Fruit fly (Drosophila melanogaster) whole organism, embryonic: ENCODE results near the gene AP-1mu.

Experiments used
- B-H1 ChIP-seq: fragments of 200-800 bp; sonication (Bioruptor generic); IDR thresholded peaks from 3 replicates; pipeline ENCODE4 v1.3.6; 2022; ENCODE audit warnings: missing biosample characterization, missing genetic modification characterization
- CG10366 ChIP-seq: fragments of 200-800 bp; sonication (Bioruptor generic); IDR thresholded peaks from 2 replicates; pipeline ENCODE4 v1.3.6; 2022; ENCODE audit warnings: missing biosample characterization, missing genetic modification characterization
- CG13287 ChIP-seq: fragments of 200-800 bp; sonication (Bioruptor generic); IDR thresholded peaks from 2 replicates; pipeline ENCODE4 v1.3.6; 2022; ENCODE audit warnings: missing biosample characterization, missing genetic modification characterization; ENCODE audit not compliant: partially characterized antibody
- CG13424 ChIP-seq: fragments of 200-800 bp; sonication (Bioruptor generic); optimal IDR thresholded peaks from 2 replicates; lab custom pipeline; 2019; ENCODE audit warnings: missing biosample characterization, mild to moderate bottlenecking, missing genetic modification characterization, moderate library complexity
- CG13775 ChIP-seq: fragments of 200-800 bp; sonication (Bioruptor generic); optimal IDR thresholded peaks from 3 replicates; lab custom pipeline; 2017; ENCODE audit warnings: missing biosample characterization, mild to moderate bottlenecking, missing genetic modification characterization
- CG1529 ChIP-seq: fragments of 200-800 bp; sonication (Bioruptor generic); optimal IDR thresholded peaks from 3 replicates; lab custom pipeline; 2018; ENCODE audit warnings: missing biosample characterization, missing genetic modification characterization
- CG17328 ChIP-seq: fragments of 200-800 bp; sonication (Bioruptor generic); IDR thresholded peaks from 2 replicates; pipeline ENCODE4 v1.3.6; 2022; ENCODE audit warnings: missing biosample characterization, missing genetic modification characterization
- CG34224 ChIP-seq: fragments of 200-800 bp; sonication (Bioruptor generic); IDR thresholded peaks from 3 replicates; pipeline ENCODE4 v1.3.6; 2022; ENCODE audit warnings: missing biosample characterization, missing genetic modification characterization; ENCODE audit not compliant: partially characterized antibody
- CG6791 ChIP-seq: fragments of 200-800 bp; sonication (Bioruptor generic); IDR thresholded peaks from 3 replicates; pipeline ENCODE4 v1.3.6; 2022; ENCODE audit warnings: missing biosample characterization, missing genetic modification characterization; ENCODE audit not compliant: partially characterized antibody
- CG8359 ChIP-seq: fragments of 200-800 bp; sonication (Bioruptor generic); optimal IDR thresholded peaks from 2 replicates; lab custom pipeline; 2017; ENCODE audit warnings: missing biosample characterization, mild to moderate bottlenecking, missing genetic modification characterization, borderline replicate concordance
- CrebB ChIP-seq: fragments of 200-800 bp; sonication (Bioruptor generic); optimal IDR thresholded peaks from 3 replicates; lab custom pipeline; 2018; ENCODE audit warnings: missing biosample characterization, mild to moderate bottlenecking, missing genetic modification characterization
- D19A ChIP-seq: fragments of 200-800 bp; optimal IDR thresholded peaks from 3 replicates; lab custom pipeline; 2019; ENCODE audit warnings: missing biosample characterization, mild to moderate bottlenecking, missing genetic modification characterization, moderate library complexity
- D19B ChIP-seq: fragments of 200-800 bp; sonication (Bioruptor generic); optimal IDR thresholded peaks from 2 replicates; lab custom pipeline; 2017; ENCODE audit warnings: missing biosample characterization, mild to moderate bottlenecking, missing genetic modification characterization
- Dip2 ChIP-seq: fragments of 200-800 bp; sonication (Bioruptor generic); IDR thresholded peaks from 2 replicates; pipeline ENCODE4 v1.3.6; 2022; ENCODE audit warnings: missing biosample characterization, missing genetic modification characterization
- Ets97D ChIP-seq: fragments of 200-800 bp; sonication (Bioruptor generic); optimal IDR thresholded peaks from 3 replicates; lab custom pipeline; 2016; ENCODE audit warnings: missing biosample characterization, missing genetic modification characterization
- Fer2 ChIP-seq: fragments of 200-800 bp; sonication (Bioruptor generic); optimal IDR thresholded peaks from 2 replicates; lab custom pipeline; 2018; ENCODE audit warnings: missing biosample characterization, mild to moderate bottlenecking, missing genetic modification characterization, moderate library complexity
- Fer3 ChIP-seq: fragments of 200-800 bp; sonication (Bioruptor generic); optimal IDR thresholded peaks from 2 replicates; lab custom pipeline; 2018; ENCODE audit warnings: missing biosample characterization, mild to moderate bottlenecking, missing genetic modification characterization, moderate library complexity
- Hr3 ChIP-seq: fragments of 200-800 bp; sonication (Bioruptor generic); optimal IDR thresholded peaks from 3 replicates; lab custom pipeline; 2016; ENCODE audit warnings: missing biosample characterization, missing genetic modification characterization
- Lim3 ChIP-seq: fragments of 200-800 bp; sonication (Bioruptor generic); IDR thresholded peaks from 2 replicates; pipeline ENCODE4 v1.3.6; 2022; ENCODE audit warnings: missing biosample characterization, missing genetic modification characterization
- NK7.1 ChIP-seq: fragments of 200-800 bp; sonication (Bioruptor generic); optimal IDR thresholded peaks from 3 replicates; lab custom pipeline; 2016; ENCODE audit warnings: missing biosample characterization, missing genetic modification characterization
- Pdp1 ChIP-seq, 2 experiments: fragments of 200-800 bp; sonication (Bioruptor generic); optimal IDR thresholded peaks; 3 replicates each; lab custom pipeline; 2016; ENCODE audit warnings: missing biosample characterization in 2 of 2, missing genetic modification characterization in 2 of 2, mild to moderate bottlenecking in 1 of 2, moderate library complexity in 1 of 2
- Sox102F ChIP-seq: fragments of 200-800 bp; sonication (Bioruptor generic); optimal IDR thresholded peaks from 2 replicates; lab custom pipeline; 2018; ENCODE audit warnings: missing biosample characterization, mild to moderate bottlenecking, missing genetic modification characterization, moderate library complexity
- Spps ChIP-seq: fragments of 200-800 bp; sonication (Bioruptor generic); optimal IDR thresholded peaks from 2 replicates; lab custom pipeline; 2018; ENCODE audit warnings: missing biosample characterization, mild to moderate bottlenecking, missing genetic modification characterization
- abd-A ChIP-seq: fragments of 200-800 bp; sonication (Bioruptor generic); optimal IDR thresholded peaks from 3 replicates; lab custom pipeline; 2019; ENCODE audit warnings: missing biosample characterization, mild to moderate bottlenecking, missing genetic modification characterization, moderate library complexity
- bcd ChIP-seq: fragments of 200-800 bp; sonication (Bioruptor generic); optimal IDR thresholded peaks from 2 replicates; lab custom pipeline; 2017; ENCODE audit warnings: missing biosample characterization, mild to moderate bottlenecking, missing genetic modification characterization
- caup ChIP-seq: fragments of 200-800 bp; sonication (Bioruptor generic); optimal IDR thresholded peaks from 3 replicates; lab custom pipeline; 2017; ENCODE audit warnings: missing biosample characterization, mild to moderate bottlenecking, missing genetic modification characterization, moderate library complexity; ENCODE audit not compliant: severe bottlenecking
- chinmo ChIP-seq: fragments of 200-800 bp; sonication (Bioruptor generic); IDR thresholded peaks from 4 replicates; pipeline ENCODE4 v1.3.6; 2022; ENCODE audit warnings: missing biosample characterization, missing genetic modification characterization; ENCODE audit not compliant: partially characterized antibody
- chm ChIP-seq: fragments of 200-800 bp; sonication (Bioruptor generic); IDR thresholded peaks from 2 replicates; pipeline ENCODE4 v1.3.6; 2022; ENCODE audit warnings: missing biosample characterization, missing genetic modification characterization
- chn ChIP-seq: fragments of 200-800 bp; sonication (Bioruptor generic); optimal IDR thresholded peaks from 2 replicates; lab custom pipeline; 2016; ENCODE audit warnings: missing biosample characterization, missing genetic modification characterization
- croc ChIP-seq: fragments of 200-800 bp; sonication (Bioruptor generic); conservative IDR thresholded peaks from 3 replicates; pipeline ENCODE4 v1.3.6; 2022; ENCODE audit warnings: missing biosample characterization, missing genetic modification characterization
- dmrt99B ChIP-seq: fragments of 200-800 bp; sonication (Bioruptor generic); optimal IDR thresholded peaks from 2 replicates; lab custom pipeline; 2018; ENCODE audit warnings: missing biosample characterization, mild to moderate bottlenecking, missing genetic modification characterization, moderate library complexity
- ems ChIP-seq: fragments of 200-800 bp; sonication (Bioruptor generic); optimal IDR thresholded peaks from 3 replicates; lab custom pipeline; 2016; ENCODE audit warnings: missing biosample characterization, missing genetic modification characterization
- eve ChIP-seq, 2 experiments: fragments of >200 bp; optimal IDR thresholded peaks; 2 replicates each; lab custom pipeline; 2017; ENCODE audit warnings: missing biosample characterization in 2 of 2, missing genetic modification characterization in 2 of 2
- eyg ChIP-seq: fragments of 200-800 bp; sonication (Bioruptor generic); optimal IDR thresholded peaks from 3 replicates; lab custom pipeline; 2016; ENCODE audit warnings: missing biosample characterization, missing genetic modification characterization
- fu2 ChIP-seq: fragments of 200-800 bp; sonication (Bioruptor generic); optimal IDR thresholded peaks from 2 replicates; lab custom pipeline; 2016; ENCODE audit warnings: missing biosample characterization, missing genetic modification characterization
- gce ChIP-seq: fragments of 200-800 bp; sonication (Bioruptor generic); IDR thresholded peaks from 3 replicates; pipeline ENCODE4 v1.3.6; 2022; ENCODE audit warnings: missing biosample characterization, missing genetic modification characterization
- gcm ChIP-seq: fragments of 200-800 bp; sonication (Bioruptor generic); optimal IDR thresholded peaks from 2 replicates; lab custom pipeline; 2019; ENCODE audit warnings: missing biosample characterization, mild to moderate bottlenecking, missing genetic modification characterization, moderate library complexity
- gcm2 ChIP-seq: fragments of 200-800 bp; sonication (Bioruptor generic); optimal IDR thresholded peaks from 2 replicates; lab custom pipeline; 2016; ENCODE audit warnings: missing biosample characterization, missing genetic modification characterization
- grn ChIP-seq: fragments of 200-800 bp; sonication (Bioruptor generic); optimal IDR thresholded peaks from 3 replicates; lab custom pipeline; 2017; ENCODE audit warnings: missing biosample characterization, missing genetic modification characterization
- hbn ChIP-seq: fragments of 200-800 bp; sonication (Bioruptor generic); IDR thresholded peaks from 2 replicates; pipeline ENCODE4 v1.3.6; 2022; ENCODE audit warnings: missing biosample characterization, missing genetic modification characterization; ENCODE audit not compliant: partially characterized antibody
- insv ChIP-seq, 2 experiments: fragments of 200-800 bp; sonication (Bioruptor generic); optimal IDR thresholded peaks; 3 replicates each; lab custom pipeline; 2016 to 2018; ENCODE audit warnings: missing biosample characterization in 2 of 2, missing genetic modification characterization in 2 of 2
- inv ChIP-seq: fragments of 200-800 bp; sonication (Bioruptor generic); IDR thresholded peaks from 2 replicates; pipeline ENCODE4 v1.3.6; 2022; ENCODE audit warnings: missing biosample characterization, missing genetic modification characterization; ENCODE audit not compliant: partially characterized antibody
- salm ChIP-seq: fragments of 200-800 bp; sonication (Bioruptor generic); optimal IDR thresholded peaks from 2 replicates; lab custom pipeline; 2018; ENCODE audit warnings: missing biosample characterization, mild to moderate bottlenecking, missing genetic modification characterization
- sc ChIP-seq, 3 experiments: fragments of >200 bp in 2 of 3; fragments of 200-800 bp in 1 of 3; sonication (Bioruptor generic) in 1 of 3; optimal IDR thresholded peaks; 2 replicates in 2 of 3; 3 replicates in 1 of 3; lab custom pipeline; 2017; ENCODE audit warnings: mild to moderate bottlenecking in 1 of 3, missing biosample characterization in 1 of 3, missing genetic modification characterization in 1 of 3, missing genetic modification reagents in 1 of 3
- sr ChIP-seq: fragments of 200-800 bp; sonication (Bioruptor generic); IDR thresholded peaks from 3 replicates; pipeline ENCODE4 v1.3.6; 2022; ENCODE audit warnings: missing biosample characterization, missing genetic modification characterization
- stwl ChIP-seq: fragments of 200-800 bp; sonication (Bioruptor generic); optimal IDR thresholded peaks from 3 replicates; lab custom pipeline; 2018; ENCODE audit warnings: missing biosample characterization, mild to moderate bottlenecking, missing genetic modification characterization, moderate library complexity
- tin ChIP-seq: fragments of 200-800 bp; sonication (Bioruptor generic); optimal IDR thresholded peaks from 3 replicates; lab custom pipeline; 2016; ENCODE audit warnings: missing biosample characterization, missing genetic modification characterization

AP-1mu gene

dm6 chr3R:9577382-9578137 lies 18.2 kb upstream of the AP-1mu start, which contains the start of the genes Kap-alpha3 and Son (continued):
- TF ChIP-seq D19B (GFP tag; lab: Kevin White, UChicago) (peak; percentile 81), tin (GFP tag; lab: Kevin White, UChicago) (peak; percentile 90), Spps (tag; lab: Kevin White, UChicago) (peak; percentile 82), CG10366 (GFP tag; lab: Robert Waterston, UW) (peak; percentile 85), sr (peak; percentile 89), grn (GFP tag; lab: Kevin White, UChicago) (peak; percentile 87), D19A (tag; lab: Kevin White, UChicago) (peak; percentile 69), chinmo (GFP tag; lab: Robert Waterston, UW) (0 out of 4 replicates have a peak, but pooled peaks have one; percentile 69), ems (GFP tag; lab: Kevin White, UChicago) (peak; percentile 93), CG13775 (GFP tag; lab: Kevin White, UChicago) (peak; percentile 98), gcm (peak; percentile 86), NK7.1 (peak; percentile 92), Sox102F (GFP tag; lab: Kevin White, UChicago) (peak; percentile 80), CG13287 (GFP tag; lab: Robert Waterston, UW) (peak; percentile 89), stwl (peak; percentile 81), sc (optimal IDR thresholded peaks at IDR 0.05; lab: Kevin White, UChicago) (no peak), sc (GFP tag; optimal IDR thresholded peaks at IDR 0.05; lab: Kevin White, UChicago) (peak; percentile 85), Dip2 (GFP tag; lab: Robert Waterston, UW) (no peak), gce (GFP tag; lab: Robert Waterston, UW) (peak; percentile 83), Hr3 (GFP tag; lab: Kevin White, UChicago) (peak; percentile 90), CrebB (tag; lab: Kevin White, UChicago) (peak; percentile 91), CG1529 (peak; percentile 88), eyg (peak; percentile 87), chn (GFP tag; lab: Kevin White, UChicago) (peak; percentile 93), croc (GFP tag; lab: Robert Waterston, UW) (peak; percentile 79), CG8359 (GFP tag; lab: Kevin White, UChicago) (peak; percentile 81), insv (GFP tag; optimal IDR thresholded peaks at IDR 0.05; lab: Kevin White, UChicago) (peak in 1 of 2 experiments; percentile 85), eve (GFP tag; optimal IDR thresholded peaks at IDR 0.05; lab: Kevin White, UChicago) (no peak), CG17328 (GFP tag; lab: Robert Waterston, UW) (peak; percentile 89), gcm2 (peak; percentile 86), salm (tag; lab: Kevin White, UChicago) (peak; percentile 84), chm (peak; percentile 90), CG34224 (GFP tag; lab: Robert Waterston, UW) (peak; percentile 82), caup (GFP tag; lab: Kevin White, UChicago) (peak; percentile 96), Lim3 (0 out of 2 replicates have a peak, but pooled peaks have one; percentile 11), hbn (GFP tag; lab: Robert Waterston, UW) (peak; percentile 85), CG6791 (peak; percentile 75), Ets97D (GFP tag; lab: Kevin White, UChicago) (peak; percentile 99), Pdp1 (GFP tag; optimal IDR thresholded peaks at IDR 0.05; lab: Kevin White, UChicago) (peak; percentile 94 to 99), Fer3 (tag; lab: Kevin White, UChicago) (peak; percentile 93), CG13424 (tag; lab: Kevin White, UChicago) (peak; percentile 89), inv (GFP tag; lab: Robert Waterston, UW) (peak; percentile 87), abd-A (tag; lab: Kevin White, UChicago) (no peak), B-H1 (GFP tag; lab: Robert Waterston, UW) (peak; percentile 74), dmrt99B (tag; lab: Kevin White, UChicago) (peak; percentile 85), bcd (GFP tag; lab: Kevin White, UChicago) (peak; percentile 96), Fer2 (peak; percentile 92), fu2 (GFP tag; lab: Kevin White, UChicago) (peak; percentile 95)
